Fruit fly (Drosophila melanogaster): ENCODE data around the gene AstA-R2.

- no peak for TF ChIP-seq pan (optimal IDR thresholded peaks at IDR 0.05)
- TF ChIP-seq lola (GFP tag; optimal IDR thresholded peaks at IDR 0.05) = no peak
- no peak for TF ChIP-seq brk (GFP tag; optimal IDR thresholded peaks at IDR 0.05)
- no peak for TF ChIP-seq br (GFP tag; optimal IDR thresholded peaks at IDR 0.05)
- no peak for TF ChIP-seq h (GFP tag; optimal IDR thresholded peaks at IDR 0.05)
- no peak for TF ChIP-seq sv (GFP tag; optimal IDR thresholded peaks at IDR 0.05)
- TF ChIP-seq rgr (GFP tag; optimal IDR thresholded peaks at IDR 0.05) = no peak
- no peak for TF ChIP-seq Myc (optimal IDR thresholded peaks at IDR 0.05)
- no peak for TF ChIP-seq GATAd (GFP tag; optimal IDR thresholded peaks at IDR 0.05)
- no peak for TF ChIP-seq CG9705 (GFP tag; optimal IDR thresholded peaks at IDR 0.05)
- no peak for TF ChIP-seq Dfd (GFP tag; optimal IDR thresholded peaks at IDR 0.05)
- TF ChIP-seq CrebA (GFP tag; optimal IDR thresholded peaks at IDR 0.05; ENCODE audit: borderline replicate concordance) = no peak
- no peak for TF ChIP-seq Abd-B (GFP tag; optimal IDR thresholded peaks at IDR 0.05)
- no peak for TF ChIP-seq jim (GFP tag; optimal IDR thresholded peaks at IDR 0.05)
These were observed 44.7 kb upstream of the AstA-R2 start, which contains the start of gene CG34295 for dm6 chr3R:28789317-28789716.

Data from whole organism, wandering third instar larva.